Worm (Caenorhabditis elegans): Measurements from ENCODE around the gene Y54G2A.77.
A peak's percentile ranks its signal among the peaks of the same experiment; 100 is the strongest.
"Not testable (repeated sequence)": the region's sequence is repeated elsewhere in the genome, so short reads cannot be mapped to it uniquely, and the experiment has no call there.

Y54G2A.77 gene

DNA sequence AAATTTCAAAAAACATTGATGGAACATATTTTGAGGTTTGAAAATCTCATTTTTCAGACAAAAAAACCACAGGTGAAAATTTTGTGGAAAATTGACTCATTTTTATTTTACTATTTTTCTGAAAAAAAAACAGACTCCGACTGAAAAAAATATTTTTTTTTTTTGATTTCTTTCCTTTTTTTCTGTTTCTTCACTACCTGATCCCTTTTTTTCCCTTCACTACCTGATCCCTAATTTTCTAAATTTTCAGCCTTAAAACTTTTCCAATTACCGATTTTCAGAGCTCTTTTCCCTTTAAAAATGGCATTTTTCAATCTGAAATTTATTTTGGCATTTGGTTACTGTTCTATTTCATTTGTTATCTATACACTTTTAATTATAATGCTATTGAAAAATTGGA, at the start of gene Y54G2A.77:
Gene Y54G2A.77, plus strand, starts transcription at position 301 of the 400 bp plus-strand sequence.
- TF ChIP-seq unc-39 (tag; optimal IDR thresholded peaks at IDR 0.05) = no peak
- no peak for TF ChIP-seq nhr-2 (tag; optimal IDR thresholded peaks at IDR 0.05)
- no peak for TF ChIP-seq ham-2 (GFP tag; optimal IDR thresholded peaks at IDR 0.05)
- TF ChIP-seq drap-1 (GFP tag; optimal IDR thresholded peaks at IDR 0.05) = no peak
- TF ChIP-seq nhr-12 (tag; optimal IDR thresholded peaks at IDR 0.05) = no peak

DNA sequence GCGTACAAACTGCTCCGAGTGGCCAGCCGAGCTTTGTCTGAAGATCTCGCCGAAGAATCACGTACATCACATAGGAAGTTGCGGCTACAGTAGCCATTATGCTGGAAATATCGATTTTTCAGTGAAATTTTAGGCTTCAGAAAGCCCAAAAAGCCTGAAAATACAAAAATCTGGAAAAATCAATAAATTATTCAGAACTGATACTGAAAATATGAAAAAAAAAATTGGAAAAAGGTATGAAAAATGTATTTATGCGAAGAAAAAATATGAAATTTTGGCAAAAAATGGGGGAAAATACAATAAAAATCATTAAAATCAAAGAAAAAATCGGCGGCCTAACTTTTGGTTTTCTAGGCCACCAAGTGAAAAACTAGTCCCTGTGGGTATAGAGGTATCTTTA, 49.5 kb upstream of the Y54G2A.77 start, which contains the start of gene Y94H6A.12:
Gene Y94H6A.12, minus strand, starts transcription at position 101 of the 400 bp plus-strand sequence.
- TF ChIP-seq pha-4 (tag; optimal IDR thresholded peaks at IDR 0.05) (no peak), drap-1 (GFP tag; optimal IDR thresholded peaks at IDR 0.05) (no peak), unc-120 (tag; optimal IDR thresholded peaks at IDR 0.05; ENCODE audit: poor library complexity, severe bottlenecking) (no peak), ceh-83 (GFP tag; optimal IDR thresholded peaks at IDR 0.05) (no peak), unc-62 (GFP tag; optimal IDR thresholded peaks at IDR 0.05) (no peak)

DNA sequence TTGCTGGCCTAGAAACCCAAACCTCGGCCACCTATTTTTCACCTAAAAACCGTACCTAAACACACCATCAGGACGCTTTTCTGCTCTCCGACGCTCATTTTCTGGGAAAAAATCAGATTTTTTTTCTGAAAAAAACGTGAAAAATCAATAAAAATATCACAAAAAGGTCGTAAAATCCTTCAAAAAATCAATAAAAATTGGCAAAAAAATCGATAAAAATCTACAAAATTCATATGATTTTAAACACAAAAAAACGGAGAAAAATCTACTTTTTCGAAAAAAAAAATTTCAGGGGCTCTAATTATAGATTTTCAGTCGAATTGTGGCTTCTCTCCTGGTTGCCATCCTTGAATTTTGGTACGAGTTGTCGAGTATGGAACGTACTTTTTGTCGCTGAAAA, 46.0 kb upstream of the Y54G2A.77 start, which contains the start of gene Y94H6A.7:
Gene Y94H6A.7, minus strand, starts transcription at position 101 of the 400 bp plus-strand sequence.
- TF ChIP-seq mab-5, zip-8, elt-3 (tag; optimal IDR thresholded peaks at IDR 0.05): not testable (repeated sequence)

- TF ChIP-seq drap-1 (GFP tag; optimal IDR thresholded peaks at IDR 0.05); pha-4 (tag; optimal IDR thresholded peaks at IDR 0.05); ham-2 (GFP tag; optimal IDR thresholded peaks at IDR 0.05): not testable (repeated sequence)
Measured at ce11 chrIV:2719734-2720133, 42.7 kb upstream of the Y54G2A.77 start, which contains the start of gene ndua-12. TSS of gene ndua-12 (minus strand) at chrIV:2719834.

ce11 chrIV:2725784-2726183, 36.7 kb upstream of the Y54G2A.77 start, which contains the start of gene ubxn-2:
TSS of gene ubxn-2 (minus strand) at chrIV:2725819.
- TF ChIP-seq hlh-1 (tag; optimal IDR thresholded peaks at IDR 0.05) = peak; percentile 13
- TF ChIP-seq ceh-83 (GFP tag; optimal IDR thresholded peaks at IDR 0.05) = no peak
- TF ChIP-seq mep-1 (tag; optimal IDR thresholded peaks at IDR 0.05) = peak; percentile 60
- peak; percentile 75 for TF ChIP-seq lsy-2 (tag; optimal IDR thresholded peaks at IDR 0.05)
- TF ChIP-seq ceh-39 (tag; optimal IDR thresholded peaks at IDR 0.05) = peak; percentile 22
- peak; percentile 24 for TF ChIP-seq tbx-8 (GFP tag; optimal IDR thresholded peaks at IDR 0.05)
- no peak for TF ChIP-seq ztf-11 (tag; optimal IDR thresholded peaks at IDR 0.05)
- peak; percentile 56 for TF ChIP-seq sptf-1 (tag; optimal IDR thresholded peaks at IDR 0.05)
- TF ChIP-seq ceh-43 (GFP tag; optimal IDR thresholded peaks at IDR 0.05) = no peak
- peak; percentile 73 for TF ChIP-seq lin-13 (tag; optimal IDR thresholded peaks at IDR 0.05)
- TF ChIP-seq nhr-237 (tag; optimal IDR thresholded peaks at IDR 0.05) = peak; percentile 30
- peak; percentile 57 for TF ChIP-seq pha-4 (tag; optimal IDR thresholded peaks at IDR 0.05)
- no peak for TF ChIP-seq drap-1 (GFP tag; optimal IDR thresholded peaks at IDR 0.05)
- peak; percentile 45 for TF ChIP-seq M03D4.4 (tag; optimal IDR thresholded peaks at IDR 0.05)

DNA sequence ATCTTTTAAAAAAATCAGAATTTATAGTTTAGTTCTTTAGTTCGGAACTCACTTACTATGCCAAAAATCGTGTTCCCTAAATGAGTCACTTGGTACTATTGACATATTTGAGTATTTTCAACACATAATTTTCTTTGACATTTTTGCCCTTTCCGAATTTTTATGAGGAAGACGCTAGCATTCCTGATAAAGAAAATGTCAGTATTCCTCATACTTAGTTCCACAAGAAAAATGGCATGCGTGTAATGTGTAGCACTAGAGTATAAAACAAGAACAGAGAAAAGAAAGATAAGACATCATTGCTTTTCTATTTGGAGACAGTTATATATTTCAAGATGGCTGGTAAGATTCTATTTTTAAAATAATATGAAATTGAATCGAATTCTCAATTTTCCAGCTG, 32.5 kb upstream of the Y54G2A.77 start, which contains the start of gene Y94H6A.2:
Gene Y94H6A.2, plus strand, starts transcription at position 336 of the 400 bp plus-strand sequence.
- TF ChIP-seq mls-2 (tag; optimal IDR thresholded peaks at IDR 0.05) (no peak), flh-1 (GFP tag; optimal IDR thresholded peaks at IDR 0.05) (no peak), pha-4 (tag; optimal IDR thresholded peaks at IDR 0.05) (no peak), unc-39 (tag; optimal IDR thresholded peaks at IDR 0.05) (no peak), sptf-1 (tag; optimal IDR thresholded peaks at IDR 0.05) (no peak), ham-2 (GFP tag; optimal IDR thresholded peaks at IDR 0.05) (no peak)

DNA sequence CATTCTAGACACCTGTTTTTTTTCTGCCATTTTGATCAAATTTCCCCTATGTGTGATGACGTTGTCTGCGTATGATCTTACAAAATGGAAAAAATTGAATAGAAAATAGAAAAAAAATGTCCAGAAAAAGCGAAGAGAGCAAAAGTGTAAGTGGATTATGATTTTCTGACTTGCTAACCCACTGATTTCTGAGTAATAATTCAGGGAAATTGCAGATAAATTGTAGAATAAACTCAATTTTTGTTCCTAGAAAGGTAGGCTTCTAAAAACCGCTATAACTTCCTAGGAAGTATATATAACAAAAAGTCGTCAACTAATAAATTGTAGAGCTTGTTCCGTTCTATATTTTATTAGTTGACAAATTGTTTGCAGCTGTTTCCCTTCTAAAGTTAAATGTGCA, 27.8 kb upstream of the Y54G2A.77 start:
- no peak for TF ChIP-seq ces-1 (GFP tag; optimal IDR thresholded peaks at IDR 0.05)
- TF ChIP-seq M03D4.4 (tag; optimal IDR thresholded peaks at IDR 0.05) = no peak
- no peak for TF ChIP-seq sptf-1 (tag; optimal IDR thresholded peaks at IDR 0.05)
- no peak for TF ChIP-seq nhr-237 (tag; optimal IDR thresholded peaks at IDR 0.05)
- TF ChIP-seq pha-4 (tag; optimal IDR thresholded peaks at IDR 0.05) = no peak
- no peak for TF ChIP-seq bed-3 (GFP tag; optimal IDR thresholded peaks at IDR 0.05)

Data from whole organism, mixed stage, embryonic.